Fruit fly (Drosophila melanogaster) whole organism, prepupa: ENCODE measurements around the gene Rbp1-like.

ENCODE experiments used
- Blimp-1 ChIP-seq: fragments of 200-800 bp; sonication (Bioruptor generic); optimal IDR thresholded peaks from 3 replicates; lab custom pipeline; 2017; ENCODE audit warnings: missing biosample characterization, missing genetic modification characterization, mild to moderate bottlenecking, moderate library complexity, missing genetic modification reagents
- CG10631 ChIP-seq: fragments of 200-800 bp; sonication (Bioruptor generic); optimal IDR thresholded peaks from 2 replicates; lab custom pipeline; 2016; ENCODE audit warnings: missing biosample characterization, missing genetic modification characterization
- CG10669 ChIP-seq: fragments of 200-800 bp; sonication (Bioruptor generic); optimal IDR thresholded peaks from 3 replicates; lab custom pipeline; 2018; ENCODE audit warnings: missing biosample characterization, mild to moderate bottlenecking, missing genetic modification characterization, moderate library complexity
- CG11294 ChIP-seq: fragments of 200-800 bp; sonication (Bioruptor generic); IDR thresholded peaks from 2 replicates; pipeline ENCODE4 v1.3.6; 2022; ENCODE audit warnings: missing biosample characterization, missing genetic modification characterization
- CG11762 ChIP-seq: fragments of 200-800 bp; sonication (Bioruptor generic); optimal IDR thresholded peaks from 3 replicates; lab custom pipeline; 2016; ENCODE audit warnings: missing biosample characterization, missing genetic modification characterization; ENCODE audit not compliant: insufficient read depth
- CG11902 ChIP-seq: fragments of 200-800 bp; sonication (Bioruptor generic); optimal IDR thresholded peaks from 3 replicates; lab custom pipeline; 2016; ENCODE audit warnings: missing biosample characterization, missing genetic modification characterization
- CG1621 ChIP-seq: fragments of 200-800 bp; sonication (Bioruptor generic); optimal IDR thresholded peaks from 3 replicates; lab custom pipeline; 2018; ENCODE audit warnings: missing biosample characterization, mild to moderate bottlenecking, missing genetic modification characterization
- CG16779 ChIP-seq: fragments of 200-800 bp; sonication (Bioruptor generic); optimal IDR thresholded peaks from 3 replicates; lab custom pipeline; 2017; ENCODE audit warnings: missing biosample characterization, mild to moderate bottlenecking, missing genetic modification characterization
- CG3032 ChIP-seq: fragments of 200-800 bp; optimal IDR thresholded peaks from 2 replicates; lab custom pipeline; 2019; ENCODE audit warnings: missing biosample characterization, mild to moderate bottlenecking, missing genetic modification characterization, moderate library complexity
- CG32006 ChIP-seq: fragments of 200-800 bp; sonication (Bioruptor generic); optimal IDR thresholded peaks from 3 replicates; lab custom pipeline; 2017; ENCODE audit warnings: missing biosample characterization, mild to moderate bottlenecking, missing genetic modification characterization
- CG34406 ChIP-seq: fragments of 200-800 bp; sonication (Bioruptor generic); optimal IDR thresholded peaks from 3 replicates; lab custom pipeline; 2016; ENCODE audit warnings: missing biosample characterization, missing genetic modification characterization
- CG3919 ChIP-seq: fragments of 200-800 bp; sonication (Bioruptor generic); optimal IDR thresholded peaks from 3 replicates; lab custom pipeline; 2016; ENCODE audit warnings: missing biosample characterization, missing genetic modification characterization
- CG4318 ChIP-seq: fragments of 200-800 bp; sonication (Bioruptor generic); optimal IDR thresholded peaks from 3 replicates; lab custom pipeline; 2017; ENCODE audit warnings: missing biosample characterization, mild to moderate bottlenecking, missing genetic modification characterization
- CG6163 ChIP-seq: fragments of 200-800 bp; sonication (Bioruptor generic); IDR thresholded peaks from 3 replicates; pipeline ENCODE4 v1.3.6; 2022; ENCODE audit warnings: missing biosample characterization, missing genetic modification characterization
- CG6792 ChIP-seq: fragments of 200-800 bp; sonication (Bioruptor generic); optimal IDR thresholded peaks from 3 replicates; lab custom pipeline; 2016; ENCODE audit warnings: missing biosample characterization, missing genetic modification characterization
- CG6854 ChIP-seq: fragments of 200-800 bp; sonication (Bioruptor generic); optimal IDR thresholded peaks from 2 replicates; lab custom pipeline; 2017; ENCODE audit warnings: missing biosample characterization, mild to moderate bottlenecking, missing genetic modification characterization
- CG7368 ChIP-seq: fragments of 200-800 bp; sonication (Bioruptor generic); optimal IDR thresholded peaks from 3 replicates; lab custom pipeline; 2016; ENCODE audit warnings: missing biosample characterization, missing genetic modification characterization
- CG8119 ChIP-seq: fragments of 200-800 bp; sonication (Bioruptor generic); IDR thresholded peaks from 3 replicates; pipeline ENCODE4 v1.3.6; 2022; ENCODE audit warnings: missing biosample characterization, missing genetic modification characterization
- CG8632 ChIP-seq: fragments of 200-800 bp; sonication (Bioruptor generic); optimal IDR thresholded peaks from 3 replicates; lab custom pipeline; 2016; ENCODE audit warnings: missing biosample characterization, missing genetic modification characterization
- CG9139 ChIP-seq: fragments of 200-800 bp; sonication (Bioruptor generic); optimal IDR thresholded peaks from 3 replicates; lab custom pipeline; 2017; ENCODE audit warnings: missing biosample characterization, mild to moderate bottlenecking, missing genetic modification characterization
- Eip75B ChIP-seq: fragments of 200-800 bp; sonication (Bioruptor generic); optimal IDR thresholded peaks from 3 replicates; lab custom pipeline; 2016; ENCODE audit warnings: missing biosample characterization, missing genetic modification characterization
- Eip78C ChIP-seq: fragments of 200-800 bp; sonication (Bioruptor generic); peaks from one replicate; lab custom pipeline; 2016; ENCODE audit warnings: missing biosample characterization, missing genetic modification characterization
- Eip93F ChIP-seq: fragments of 200-800 bp; sonication (Bioruptor generic); optimal IDR thresholded peaks from 2 replicates; lab custom pipeline; 2016; ENCODE audit warnings: missing biosample characterization, mild to moderate bottlenecking, missing genetic modification characterization
- Ets21C ChIP-seq: fragments of 200-800 bp; sonication (Bioruptor generic); optimal IDR thresholded peaks from 3 replicates; lab custom pipeline; 2016; ENCODE audit warnings: missing biosample characterization, missing genetic modification characterization
- Ets96B ChIP-seq: fragments of 200-800 bp; optimal IDR thresholded peaks from 2 replicates; lab custom pipeline; 2019; ENCODE audit warnings: missing biosample characterization, mild to moderate bottlenecking, missing genetic modification characterization, moderate library complexity
- Gug ChIP-seq: fragments of 200-800 bp; sonication (Bioruptor generic); IDR thresholded peaks from 2 replicates; pipeline ENCODE4 v1.3.6; 2022; ENCODE audit warnings: missing biosample characterization, missing genetic modification characterization
- Hr38 ChIP-seq: sonication (Bioruptor generic); optimal IDR thresholded peaks from 2 replicates; lab custom pipeline; 2016; ENCODE audit warnings: missing biosample characterization, missing genetic modification characterization
- Hr39 ChIP-seq: fragments of 200-800 bp; sonication (Bioruptor generic); optimal IDR thresholded peaks from 2 replicates; lab custom pipeline; 2016; ENCODE audit warnings: missing biosample characterization, missing genetic modification characterization
- Hr4 ChIP-seq: fragments of 200-800 bp; sonication (Bioruptor generic); optimal IDR thresholded peaks from 3 replicates; lab custom pipeline; 2016; ENCODE audit warnings: missing biosample characterization, missing genetic modification characterization
- Met ChIP-seq: fragments of 200-800 bp; sonication (Bioruptor generic); optimal IDR thresholded peaks from 3 replicates; lab custom pipeline; 2016; ENCODE audit warnings: missing biosample characterization, missing genetic modification characterization
- OdsH ChIP-seq: fragments of 200-800 bp; sonication (Bioruptor generic); optimal IDR thresholded peaks from 3 replicates; lab custom pipeline; 2016; ENCODE audit warnings: missing biosample characterization, missing genetic modification characterization
- Smox ChIP-seq: fragments of 200-800 bp; sonication (Bioruptor generic); optimal IDR thresholded peaks from 3 replicates; lab custom pipeline; 2016; ENCODE audit warnings: missing biosample characterization, missing genetic modification characterization
- Sox102F ChIP-seq: fragments of 200-800 bp; sonication (Bioruptor generic); optimal IDR thresholded peaks from 2 replicates; lab custom pipeline; 2016; ENCODE audit warnings: missing biosample characterization, mild to moderate bottlenecking, missing genetic modification characterization
- Sox15 ChIP-seq: fragments of 200-800 bp; sonication (Bioruptor generic); optimal IDR thresholded peaks from 3 replicates; lab custom pipeline; 2016; ENCODE audit warnings: missing biosample characterization, missing genetic modification characterization
- achi ChIP-seq: fragments of 200-800 bp; sonication (Bioruptor generic); optimal IDR thresholded peaks from 3 replicates; lab custom pipeline; 2016; ENCODE audit warnings: missing biosample characterization, missing genetic modification characterization
- acj6 ChIP-seq: fragments of 200-800 bp; sonication (Bioruptor generic); optimal IDR thresholded peaks from 3 replicates; lab custom pipeline; 2016; ENCODE audit warnings: missing biosample characterization, missing genetic modification characterization
- cyc ChIP-seq: fragments of 200-800 bp; sonication (Bioruptor generic); optimal IDR thresholded peaks from 3 replicates; lab custom pipeline; 2016; ENCODE audit warnings: missing biosample characterization, missing genetic modification characterization
- dsx ChIP-seq: fragments of 200-800 bp; optimal IDR thresholded peaks from 3 replicates; lab custom pipeline; 2019; ENCODE audit warnings: missing biosample characterization, mild to moderate bottlenecking, missing genetic modification characterization, moderate library complexity; ENCODE audit not compliant: poor library complexity, severe bottlenecking
- eg ChIP-seq: fragments of 200-800 bp; sonication (Bioruptor generic); IDR thresholded peaks from 3 replicates; pipeline ENCODE4 v1.3.6; 2022; ENCODE audit warnings: missing biosample characterization, missing genetic modification characterization
- esn ChIP-seq: fragments of 200-800 bp; sonication (Bioruptor generic); optimal IDR thresholded peaks from 2 replicates; lab custom pipeline; 2016; ENCODE audit warnings: missing biosample characterization, mild to moderate bottlenecking, missing genetic modification characterization, moderate library complexity
- fd59A ChIP-seq: fragments of 200-800 bp; sonication (Bioruptor generic); optimal IDR thresholded peaks from 2 replicates; lab custom pipeline; 2017; ENCODE audit warnings: missing biosample characterization, mild to moderate bottlenecking, missing genetic modification characterization, missing genetic modification reagents
- fd85E ChIP-seq: fragments of 200-800 bp; sonication (Bioruptor generic); optimal IDR thresholded peaks from 3 replicates; lab custom pipeline; 2016; ENCODE audit warnings: missing biosample characterization, missing genetic modification characterization
- fkh ChIP-seq: fragments of 200-800 bp; sonication (Bioruptor generic); optimal IDR thresholded peaks from 3 replicates; lab custom pipeline; 2017; ENCODE audit warnings: missing biosample characterization, mild to moderate bottlenecking, missing genetic modification characterization, moderate library complexity
- lz ChIP-seq: fragments of 200-800 bp; sonication (Bioruptor generic); optimal IDR thresholded peaks from 3 replicates; lab custom pipeline; 2016; ENCODE audit warnings: missing biosample characterization, missing genetic modification characterization
- net ChIP-seq: fragments of 200-800 bp; sonication (Bioruptor generic); optimal IDR thresholded peaks from 3 replicates; lab custom pipeline; 2016; ENCODE audit warnings: missing biosample characterization, missing genetic modification characterization
- pdm3 ChIP-seq: fragments of 200-800 bp; sonication (Bioruptor generic); optimal IDR thresholded peaks from 3 replicates; lab custom pipeline; 2016; ENCODE audit warnings: missing biosample characterization, missing genetic modification characterization
- salr ChIP-seq, 2 experiments: fragments of 200-800 bp; sonication (Bioruptor generic); optimal IDR thresholded peaks; 3 replicates each; lab custom pipeline; 2016 to 2018; ENCODE audit warnings: missing biosample characterization in 2 of 2, missing genetic modification characterization in 2 of 2, mild to moderate bottlenecking in 1 of 2
- spab ChIP-seq: fragments of 200-800 bp; sonication (Bioruptor generic); optimal IDR thresholded peaks from 2 replicates; lab custom pipeline; 2017; ENCODE audit warnings: missing biosample characterization, mild to moderate bottlenecking, missing genetic modification characterization, missing genetic modification reagents
- ss ChIP-seq, 2 experiments: fragments of 200-800 bp; sonication (Bioruptor generic); optimal IDR thresholded peaks; 2 replicates in 1 of 2; 3 replicates in 1 of 2; lab custom pipeline; 2017 to 2018; ENCODE audit warnings: mild to moderate bottlenecking in 2 of 2, missing biosample characterization in 2 of 2, missing genetic modification characterization in 2 of 2, moderate library complexity in 1 of 2
- svp ChIP-seq: fragments of 200-800 bp; sonication (Bioruptor generic); peaks from one replicate; lab custom pipeline; 2016; ENCODE audit warnings: missing biosample characterization, missing genetic modification characterization
- topi ChIP-seq: fragments of 200-800 bp; sonication (Bioruptor generic); optimal IDR thresholded peaks from 3 replicates; lab custom pipeline; 2016; ENCODE audit warnings: missing biosample characterization, missing genetic modification characterization
- vri ChIP-seq: fragments of 200-800 bp; sonication (Bioruptor generic); optimal IDR thresholded peaks from 3 replicates; lab custom pipeline; 2016; ENCODE audit warnings: missing biosample characterization, mild to moderate bottlenecking, missing genetic modification characterization

Rbp1-like gene

dm6 chrX:13383770-13384169 lies 907 bp downstream of the Rbp1-like start:
- TF ChIP-seq CG34406 (GFP tag; lab: Kevin White, UChicago) (peak; percentile 53), fd85E (GFP tag; lab: Kevin White, UChicago) (no peak), Gug (GFP tag; lab: Robert Waterston, UW) (peak; percentile 36; the same call in 1 of the 2 replicates), Eip78C (peak; percentile 75), Hr39 (peak; percentile 73), CG10631 (GFP tag; lab: Kevin White, UChicago) (peak; percentile 50), lz (GFP tag; lab: Kevin White, UChicago) (peak; percentile 72), svp (peak; percentile 83), achi (GFP tag; lab: Kevin White, UChicago) (peak; percentile 49), CG1621 (peak; percentile 36), CG10669 (GFP tag; lab: Kevin White, UChicago) (peak; percentile 41), CG4318 (GFP tag; lab: Kevin White, UChicago) (no peak), Eip93F (GFP tag; lab: Kevin White, UChicago) (no peak), salr (GFP tag; optimal IDR thresholded peaks at IDR 0.05; lab: Kevin White, UChicago) (peak; percentile 16 to 26), CG8632 (GFP tag; lab: Kevin White, UChicago) (peak; percentile 42), fkh (GFP tag; lab: Kevin White, UChicago) (peak; percentile 77), CG32006 (peak; percentile 39), acj6 (GFP tag; lab: Kevin White, UChicago) (peak; percentile 64), Met (GFP tag; lab: Kevin White, UChicago) (peak; percentile 74), cyc (GFP tag; lab: Kevin White, UChicago) (peak; percentile 71), Hr4 (GFP tag; lab: Kevin White, UChicago) (peak; percentile 51), Eip75B (GFP tag; lab: Kevin White, UChicago) (peak; percentile 45), eg (peak; percentile 63; the same call in 2 of the 3 replicates), Blimp-1 (GFP tag; lab: Kevin White, UChicago) (no peak), ss (GFP tag; optimal IDR thresholded peaks at IDR 0.05; lab: Kevin White, UChicago) (peak; percentile 56 to 62), CG11294 (GFP tag; lab: Robert Waterston, UW) (no peak), CG6792 (GFP tag; lab: Kevin White, UChicago) (peak; percentile 48), spab (GFP tag; lab: Kevin White, UChicago) (no peak), Ets21C (GFP tag; lab: Kevin White, UChicago) (peak; percentile 52), vri (peak; percentile 68), CG11902 (GFP tag; lab: Kevin White, UChicago) (peak; percentile 27), CG8119 (peak; percentile 40; the same call in 1 of the 3 replicates), CG9139 (GFP tag; lab: Kevin White, UChicago) (peak; percentile 46), CG16779 (tag; lab: Kevin White, UChicago) (no peak), CG3032 (tag; lab: Kevin White, UChicago) (peak; percentile 15), net (GFP tag; lab: Kevin White, UChicago) (peak; percentile 77), Sox102F (GFP tag; lab: Kevin White, UChicago) (peak; percentile 37), fd59A (no peak), CG7368 (GFP tag; lab: Kevin White, UChicago) (peak; percentile 35), CG11762 (GFP tag; lab: Kevin White, UChicago) (peak; percentile 2), dsx (GFP tag; lab: Kevin White, UChicago) (peak; percentile 43), CG6163 (GFP tag; lab: Robert Waterston, UW) (peak; percentile 76), CG6854 (GFP tag; lab: Kevin White, UChicago) (peak; percentile 14), Hr38 (GFP tag; lab: Kevin White, UChicago) (peak; percentile 46), esn (GFP tag; lab: Kevin White, UChicago) (peak; percentile 74), Ets96B (tag; lab: Kevin White, UChicago) (peak; percentile 18), CG3919 (GFP tag; lab: Kevin White, UChicago) (peak; percentile 71), OdsH (GFP tag; lab: Kevin White, UChicago) (peak; percentile 59), topi (GFP tag; lab: Kevin White, UChicago) (peak; percentile 67), pdm3 (GFP tag; lab: Kevin White, UChicago) (peak; percentile 73), Sox15 (no peak), Smox (GFP tag; lab: Kevin White, UChicago) (peak; percentile 64)
